Worm (Caenorhabditis elegans) whole organism, L1 larva: ENCODE results near the gene cdl-1.

Source experiments
- C04F5.9 ChIP-seq: sonication (generic microtip); optimal IDR thresholded peaks from 2 replicates; lab custom pipeline; 2016; ENCODE audit warnings: missing genetic modification characterization, missing compliant biosample characterization
- C34B4.2 ChIP-seq: sonication (generic microtip); optimal IDR thresholded peaks from 2 replicates; lab custom pipeline; 2017; ENCODE audit warnings: mild to moderate bottlenecking, missing genetic modification characterization, missing compliant biosample characterization
- F16B12.6 ChIP-seq: fragments of 150-350 bp; optimal IDR thresholded peaks from 2 replicates; lab custom pipeline; 2014; ENCODE audit warnings: missing biosample characterization, missing genetic modification characterization
- Y116A8C.19 ChIP-seq: sonication (generic microtip); optimal IDR thresholded peaks from 2 replicates; lab custom pipeline; 2016; ENCODE audit warnings: missing compliant biosample characterization, missing genetic modification characterization, borderline replicate concordance
- alr-1 ChIP-seq: fragments of 200-800 bp; sonication (Bioruptor generic); optimal IDR thresholded peaks from 2 replicates; lab custom pipeline; 2018; ENCODE audit warnings: borderline replicate concordance, mild to moderate bottlenecking, missing genetic modification characterization, missing compliant biosample characterization
- blmp-1 ChIP-seq: fragments of 150-350 bp; optimal IDR thresholded peaks from 2 replicates; lab custom pipeline; 2014; ENCODE audit warnings: missing biosample characterization, missing genetic modification characterization
- ceh-8 ChIP-seq: fragments of 200-800 bp; sonication (Bioruptor generic); optimal IDR thresholded peaks from 2 replicates; lab custom pipeline; 2018; ENCODE audit warnings: mild to moderate bottlenecking, missing genetic modification characterization, moderate library complexity, missing compliant biosample characterization
- ceh-82 ChIP-seq, 3 experiments: fragments of 150-350 bp in 1 of 3; sonication (generic microtip) in 2 of 3; optimal IDR thresholded peaks; 2 replicates each; lab custom pipeline; 2014 to 2017; ENCODE audit warnings: missing biosample characterization in 3 of 3, missing genetic modification characterization in 3 of 3
- ceh-88 ChIP-seq: fragments of 200-800 bp; sonication (Bioruptor generic); IDR thresholded peaks from 2 replicates; pipeline ENCODE4 v1.3.6; 2022; ENCODE audit warnings: missing genetic modification characterization, missing compliant biosample characterization
- dpl-1 ChIP-seq, 3 experiments: fragments of 150-350 bp in 2 of 3; sonication (generic microtip) in 1 of 3; optimal IDR thresholded peaks; 2 replicates each; lab custom pipeline; 2014 to 2017; ENCODE audit warnings: missing biosample characterization in 3 of 3, missing genetic modification characterization in 3 of 3, missing genetic modification reagents in 3 of 3
- efl-1 ChIP-seq, 4 experiments: fragments of 150-350 bp; optimal IDR thresholded peaks in 3 of 4; peaks in 1 of 4; 1 replicate in 1 of 4; 2 replicates in 3 of 4; lab custom pipeline; 2014; ENCODE audit warnings: missing biosample characterization in 2 of 4, missing genetic modification characterization in 2 of 4, missing genetic modification reagents in 2 of 4
- efl-3 ChIP-seq: fragments of 200-800 bp; sonication (Bioruptor generic); optimal IDR thresholded peaks from 2 replicates; lab custom pipeline; 2018; ENCODE audit warnings: mild to moderate bottlenecking, missing genetic modification characterization, missing compliant biosample characterization
- elt-3 ChIP-seq, 6 experiments: fragments of 150-350 bp in 1 of 6; sonication (generic microtip); optimal IDR thresholded peaks; 2 replicates each; lab custom pipeline; 2017 to 2018; ENCODE audit warnings: missing biosample characterization in 6 of 6, missing genetic modification characterization in 6 of 6, inconsistent platforms in 1 of 6
- fkh-10 ChIP-seq: sonication (generic microtip); optimal IDR thresholded peaks from 2 replicates; lab custom pipeline; 2017; ENCODE audit warnings: missing biosample characterization, missing genetic modification reagents, missing genetic modification characterization
- hlh-4 ChIP-seq: sonication (generic microtip); optimal IDR thresholded peaks from 2 replicates; lab custom pipeline; 2016; ENCODE audit warnings: mild to moderate bottlenecking, missing genetic modification characterization, missing compliant biosample characterization
- lin-13 ChIP-seq: fragments of 150-350 bp; optimal IDR thresholded peaks from 2 replicates; lab custom pipeline; 2014; ENCODE audit warnings: missing biosample characterization, missing genetic modification reagents, missing genetic modification characterization
- lin-14 ChIP-seq: fragments of 200-800 bp; sonication (Bioruptor generic); optimal IDR thresholded peaks from 2 replicates; lab custom pipeline; 2018; ENCODE audit warnings: mild to moderate bottlenecking, missing genetic modification characterization, moderate library complexity, missing compliant biosample characterization
- lsy-2 ChIP-seq, 2 experiments: fragments of 150-350 bp; optimal IDR thresholded peaks; 2 replicates each; lab custom pipeline; 2014; ENCODE audit warnings: missing biosample characterization in 2 of 2, missing genetic modification characterization in 2 of 2
- mab-9 ChIP-seq: fragments of 200-800 bp; sonication (Bioruptor generic); IDR thresholded peaks from 2 replicates; pipeline ENCODE4 v1.3.6; 2022; ENCODE audit warnings: missing genetic modification reagents, missing genetic modification characterization, missing compliant biosample characterization
- mdl-1 ChIP-seq, 2 experiments: fragments of 150-350 bp; optimal IDR thresholded peaks; 2 replicates each; lab custom pipeline; 2014 to 2017; ENCODE audit warnings: missing biosample characterization in 2 of 2, missing genetic modification characterization in 2 of 2, inconsistent platforms in 1 of 2
- mef-2 ChIP-seq: fragments of 150-350 bp; optimal IDR thresholded peaks from 2 replicates; lab custom pipeline; 2014; ENCODE audit warnings: missing biosample characterization, missing genetic modification characterization
- mep-1 ChIP-seq: fragments of 150-350 bp; optimal IDR thresholded peaks from 2 replicates; lab custom pipeline; 2014; ENCODE audit warnings: missing biosample characterization, missing genetic modification characterization
- nhr-11 ChIP-seq: fragments of 150-350 bp; optimal IDR thresholded peaks from 2 replicates; lab custom pipeline; 2014; ENCODE audit warnings: missing biosample characterization, missing genetic modification characterization
- nhr-12 ChIP-seq: sonication (generic microtip); optimal IDR thresholded peaks from 2 replicates; lab custom pipeline; 2017; ENCODE audit warnings: missing biosample characterization, missing genetic modification characterization
- nhr-28 ChIP-seq: fragments of 150-350 bp; optimal IDR thresholded peaks from 2 replicates; lab custom pipeline; 2014; ENCODE audit warnings: missing biosample characterization, missing genetic modification characterization
- nhr-71 ChIP-seq: sonication (generic microtip); optimal IDR thresholded peaks from 2 replicates; lab custom pipeline; 2016; ENCODE audit warnings: mild to moderate bottlenecking, missing genetic modification characterization, moderate library complexity, missing compliant biosample characterization
- nhr-77 ChIP-seq: fragments of 150-350 bp; optimal IDR thresholded peaks from 2 replicates; lab custom pipeline; 2014; ENCODE audit warnings: missing biosample characterization, missing genetic modification characterization
- nhr-84 ChIP-seq: sonication (generic microtip); optimal IDR thresholded peaks from 2 replicates; lab custom pipeline; 2017; ENCODE audit warnings: missing biosample characterization, missing genetic modification characterization
- nhr-90 ChIP-seq: sonication (generic microtip); optimal IDR thresholded peaks from 2 replicates; lab custom pipeline; 2016; ENCODE audit warnings: mild to moderate bottlenecking, missing genetic modification characterization, missing compliant biosample characterization; ENCODE audit not compliant: poor library complexity
- pag-3 ChIP-seq: sonication (generic microtip); optimal IDR thresholded peaks from 2 replicates; lab custom pipeline; 2017; ENCODE audit warnings: missing genetic modification characterization, mild to moderate bottlenecking, missing compliant biosample characterization, antibody characterized with exemption, borderline replicate concordance; ENCODE audit not compliant: insufficient read depth
- pqm-1 ChIP-seq: sonication (generic microtip); optimal IDR thresholded peaks from 3 replicates; lab custom pipeline; 2017; ENCODE audit warnings: missing biosample characterization, missing genetic modification characterization
- sox-4 ChIP-seq: sonication (generic microtip); optimal IDR thresholded peaks from 2 replicates; lab custom pipeline; 2016; ENCODE audit warnings: missing genetic modification characterization, missing compliant biosample characterization
- swsn-7 ChIP-seq: sonication (generic microtip); optimal IDR thresholded peaks from 2 replicates; lab custom pipeline; 2016; ENCODE audit warnings: missing genetic modification characterization, missing compliant biosample characterization
- unc-30 ChIP-seq: sonication (generic microtip); optimal IDR thresholded peaks from 2 replicates; lab custom pipeline; 2017; ENCODE audit warnings: missing biosample characterization, missing genetic modification characterization
- unc-62 ChIP-seq: fragments of 150-350 bp; optimal IDR thresholded peaks from 2 replicates; lab custom pipeline; 2014; ENCODE audit warnings: missing biosample characterization, missing genetic modification reagents, missing genetic modification characterization
- xbp-1 ChIP-seq: sonication (generic microtip); optimal IDR thresholded peaks from 2 replicates; lab custom pipeline; 2016; ENCODE audit warnings: missing genetic modification characterization, missing compliant biosample characterization
- zag-1 ChIP-seq: fragments of 150-350 bp; optimal IDR thresholded peaks from 2 replicates; lab custom pipeline; 2014; ENCODE audit warnings: missing biosample characterization, missing genetic modification characterization
- zip-4 ChIP-seq: fragments of 200-800 bp; sonication (Bioruptor generic); optimal IDR thresholded peaks from 2 replicates; lab custom pipeline; 2018; ENCODE audit warnings: mild to moderate bottlenecking, missing genetic modification characterization, moderate library complexity, missing compliant biosample characterization
- ztf-4 ChIP-seq: fragments of 150-350 bp; optimal IDR thresholded peaks from 2 replicates; lab custom pipeline; 2014; ENCODE audit warnings: missing biosample characterization, missing genetic modification characterization

The cdl-1 gene

ce11 chrII:10759425-10759824 is 25.8 kb upstream of the cdl-1 start:
- no peak for TF ChIP-seq nhr-77
- no peak for TF ChIP-seq unc-62 (GFP tag; lab: Kevin White, UChicago)
- TF ChIP-seq ztf-4 (tag; lab: Kevin White, UChicago): no peak
- TF ChIP-seq ceh-88 (GFP tag; lab: Robert Waterston, UW): no peak
- no peak for TF ChIP-seq mef-2 (tag; lab: Kevin White, UChicago)
- TF ChIP-seq swsn-7: no peak
- TF ChIP-seq nhr-90 (tag; lab: Kevin White, UChicago): no peak
- no peak for TF ChIP-seq zag-1 (tag; lab: Kevin White, UChicago)
- no peak for TF ChIP-seq dpl-1 (GFP tag; optimal IDR thresholded peaks at IDR 0.05; lab: Kevin White, UChicago)
- no peak for TF ChIP-seq mep-1 (tag; lab: Kevin White, UChicago)
- no peak for TF ChIP-seq zip-4 (GFP tag; lab: Kevin White, UChicago)
- TF ChIP-seq pqm-1 (tag; lab: Kevin White, UChicago): no peak
- TF ChIP-seq ceh-8 (GFP tag; lab: Kevin White, UChicago): no peak
- no peak for TF ChIP-seq nhr-11 (tag; lab: Kevin White, UChicago)
- TF ChIP-seq nhr-12 (tag; lab: Kevin White, UChicago): no peak
- TF ChIP-seq nhr-28: no peak

- TF ChIP-seq ceh-88 (GFP tag; lab: Robert Waterston, UW): no peak
- TF ChIP-seq lsy-2 (tag; optimal IDR thresholded peaks at IDR 0.05; lab: Kevin White, UChicago): no peak
- TF ChIP-seq lin-14 (GFP tag; lab: Kevin White, UChicago): peak; percentile 40
- no peak for TF ChIP-seq nhr-71 (tag; lab: Kevin White, UChicago)
- TF ChIP-seq alr-1 (tag; lab: Kevin White, UChicago): no peak
- TF ChIP-seq fkh-10: peak; percentile 11
- no peak for TF ChIP-seq xbp-1 (tag; lab: Kevin White, UChicago)
- TF ChIP-seq C04F5.9 (tag; lab: Kevin White, UChicago): no peak
These were observed 24.5 kb upstream of the cdl-1 start for ce11 chrII:10760801-10761200.

ce11 chrII:10761653-10762052 is 23.6 kb upstream of the cdl-1 start:
- TF ChIP-seq mef-2 (tag; lab: Kevin White, UChicago): no peak
- no peak for TF ChIP-seq efl-1 (optimal IDR thresholded peaks at IDR 0.05; lab: Kevin White, UChicago)
- TF ChIP-seq efl-1 (GFP tag; optimal IDR thresholded peaks at IDR 0.05 in 1 of 2; lab: Kevin White, UChicago): peak in 1 of 2 experiments; percentile 49
- peak; percentile 75 for TF ChIP-seq lin-14 (GFP tag; lab: Kevin White, UChicago)
- peak in 1 of 3 experiments; percentile 30 for TF ChIP-seq ceh-82 (tag; optimal IDR thresholded peaks at IDR 0.05; lab: Kevin White, UChicago)
- peak; percentile 75 for TF ChIP-seq fkh-10

- no peak for TF ChIP-seq mab-9 (GFP tag; lab: Robert Waterston, UW)
- no peak for TF ChIP-seq Y116A8C.19
- no peak for TF ChIP-seq efl-3
- TF ChIP-seq mdl-1 (tag; optimal IDR thresholded peaks at IDR 0.05; lab: Kevin White, UChicago): no peak
- no peak for TF ChIP-seq nhr-77
- no peak for TF ChIP-seq efl-1 (optimal IDR thresholded peaks at IDR 0.05; lab: Kevin White, UChicago)
- no peak for TF ChIP-seq efl-1 (GFP tag; optimal IDR thresholded peaks at IDR 0.05 in 1 of 2; lab: Kevin White, UChicago)
- TF ChIP-seq blmp-1 (tag; lab: Kevin White, UChicago): no peak
- TF ChIP-seq elt-3 (tag; optimal IDR thresholded peaks at IDR 0.05; lab: Kevin White, UChicago): no peak
- no peak for TF ChIP-seq lin-13 (GFP tag; lab: Kevin White, UChicago)
- no peak for TF ChIP-seq unc-62 (GFP tag; lab: Kevin White, UChicago)
- no peak for TF ChIP-seq pag-3 (tag; lab: Kevin White, UChicago)
- no peak for TF ChIP-seq fkh-10
- no peak for TF ChIP-seq C34B4.2 (tag; lab: Kevin White, UChicago)
- no peak for TF ChIP-seq unc-30 (tag; lab: Kevin White, UChicago)
- no peak for TF ChIP-seq nhr-12 (tag; lab: Kevin White, UChicago)
- TF ChIP-seq nhr-84 (tag; lab: Kevin White, UChicago): no peak
- TF ChIP-seq sox-4 (tag; lab: Kevin White, UChicago): no peak
- no peak for TF ChIP-seq hlh-4
- TF ChIP-seq F16B12.6 (tag; lab: Kevin White, UChicago): no peak
- TF ChIP-seq, all 84 proteins: peak for 0
These were observed 20.0 kb upstream of the cdl-1 start for ce11 chrII:10765238-10765637.
